Worm (Caenorhabditis elegans): ENCODE results near the gene C07E3.4.

The C07E3.4 gene

DNA sequence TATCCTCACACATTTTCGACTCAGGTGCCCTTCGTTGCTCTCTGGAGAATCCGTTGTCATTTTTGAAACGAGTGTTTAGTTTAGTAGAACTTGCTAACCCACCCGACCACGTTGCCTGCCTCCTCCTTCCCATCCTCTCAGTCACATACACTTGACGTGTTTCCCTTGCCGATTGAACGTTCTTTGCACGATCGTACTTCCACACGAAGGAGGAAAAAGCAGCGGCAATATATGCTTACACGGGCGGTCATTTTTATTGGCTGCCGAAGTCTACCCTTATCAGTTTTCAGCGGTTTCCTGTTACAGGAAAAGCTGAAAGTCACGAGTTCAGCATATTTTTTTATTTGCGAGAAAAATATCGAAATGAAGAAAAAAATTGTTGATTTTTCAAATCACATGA lies 29.2 kb downstream of the C07E3.4 start (continued):
- TF ChIP-seq chd-7 (tag; optimal IDR thresholded peaks at IDR 0.05) (no peak), egl-44 (GFP tag; IDR thresholded peaks at IDR 0.05) (0 out of 2 replicates have a peak, but pooled peaks have one; percentile 24), nfya-1 (tag; optimal IDR thresholded peaks at IDR 0.05; ENCODE audit: borderline replicate concordance, insufficient read depth) (no peak), snpc-3.4 (tag; optimal IDR thresholded peaks at IDR 0.05) (no peak), ets-4 (GFP tag; optimal IDR thresholded peaks at IDR 0.05) (peak; percentile 57), bed-1 (GFP tag; IDR thresholded peaks at IDR 0.05) (no peak), Y53G8AR.9 (GFP tag; conservative IDR thresholded peaks at IDR 0.05) (no peak), zim-3 (tag; optimal IDR thresholded peaks at IDR 0.05) (no peak), K12H6.12 (tag; optimal IDR thresholded peaks at IDR 0.05) (no peak), D2030.7 (GFP tag; IDR thresholded peaks at IDR 0.05) (no peak), madf-6 (GFP tag; IDR thresholded peaks at IDR 0.05) (0 out of 2 replicates have a peak, but pooled peaks have one; percentile 15), C17E4.6 (GFP tag; IDR thresholded peaks at IDR 0.05) (no peak), F22D6.2 (tag; optimal IDR thresholded peaks at IDR 0.05) (no peak), attf-3 (GFP tag; conservative IDR thresholded peaks at IDR 0.05) (no peak), mxl-1 (tag; optimal IDR thresholded peaks at IDR 0.05) (no peak), C06A6.2 (GFP tag; conservative IDR thresholded peaks at IDR 0.05) (no peak), nhr-90 (tag; optimal IDR thresholded peaks at IDR 0.05) (no peak), ztf-25 (GFP tag; IDR thresholded peaks at IDR 0.05) (no peak), let-526 (GFP tag; IDR thresholded peaks at IDR 0.05) (peak; percentile 56; the same call in 1 of the 2 replicates), lin-40 (tag; optimal IDR thresholded peaks at IDR 0.05) (no peak), egrh-3 (GFP tag; IDR thresholded peaks at IDR 0.05) (no peak), ztf-6 (GFP tag; IDR thresholded peaks at IDR 0.05) (no peak), ZK185.1 (tag; optimal IDR thresholded peaks at IDR 0.05; ENCODE audit: poor library complexity, severe bottlenecking) (no peak), hrde-1 (tag; optimal IDR thresholded peaks at IDR 0.05; ENCODE audit: borderline replicate concordance) (no peak), madf-8 (GFP tag; conservative IDR thresholded peaks at IDR 0.05) (no peak), aptf-3 (GFP tag; IDR thresholded peaks at IDR 0.05) (no peak), dpff-1 (tag; optimal IDR thresholded peaks at IDR 0.05) (no peak), mes-4 (tag; optimal IDR thresholded peaks at IDR 0.05) (no peak), ceh-91 (GFP tag; IDR thresholded peaks at IDR 0.05) (no peak), dpl-1 (GFP tag; optimal IDR thresholded peaks at IDR 0.05) (no peak), ceh-58 (GFP tag; IDR thresholded peaks at IDR 0.05) (no peak), hlh-26 (GFP tag; conservative IDR thresholded peaks at IDR 0.05) (no peak), ama-1 (optimal IDR thresholded peaks at IDR 0.05) (peak; percentile 23), ama-1 (GFP tag; optimal IDR thresholded peaks at IDR 0.05) (no peak), ekl-4 (GFP tag; IDR thresholded peaks at IDR 0.05) (no peak), dox-1 (GFP tag; IDR thresholded peaks at IDR 0.05) (peak; percentile 59), him-1 (tag; optimal IDR thresholded peaks at IDR 0.05) (no peak), pbrm-1 (GFP tag; IDR thresholded peaks at IDR 0.05) (0 out of 2 replicates have a peak, but pooled peaks have one; percentile 13), F55B11.4 (tag; optimal IDR thresholded peaks at IDR 0.05; ENCODE audit: borderline replicate concordance, insufficient read depth) (no peak), Y79H2A.3 (GFP tag; conservative IDR thresholded peaks at IDR 0.05) (no peak), cebp-1 (GFP tag; IDR thresholded peaks at IDR 0.05) (no peak), cebp-1 (tag; optimal IDR thresholded peaks at IDR 0.05) (peak; percentile 52), ceh-100 (GFP tag; IDR thresholded peaks at IDR 0.05) (no peak), Y56A3A.18 (GFP tag; IDR thresholded peaks at IDR 0.05) (no peak), pha-4 (tag; optimal IDR thresholded peaks at IDR 0.05) (no peak), lin-35 (GFP tag; optimal IDR thresholded peaks at IDR 0.05) (peak in 1 of 3 experiments; percentile 22), madf-3 (GFP tag; IDR thresholded peaks at IDR 0.05) (no peak), nfyb-1 (GFP tag; IDR thresholded peaks at IDR 0.05) (peak; percentile 83; the same call in 1 of the 2 replicates), aptf-2 (GFP tag; conservative IDR thresholded peaks at IDR 0.05) (no peak), hlh-12 (tag; optimal IDR thresholded peaks at IDR 0.05) (no peak)

Measured in whole organism, young adult.